Worm (Caenorhabditis elegans): ENCODE measurements around the gene bud-13.

ce11 chrIII:9001899-9002298 is 34.4 kb upstream of the bud-13 start, which contains the start of gene rpn-6.2:
- TF ChIP-seq B0310.2 (tag; optimal IDR thresholded peaks at IDR 0.05): no peak
- no peak for TF ChIP-seq scrt-1 (GFP tag; IDR thresholded peaks at IDR 0.05)
- TF ChIP-seq hnd-1 (tag; optimal IDR thresholded peaks at IDR 0.05): no peak
- TF ChIP-seq ama-1 (optimal IDR thresholded peaks at IDR 0.05): no peak
- TF ChIP-seq aly-1 (tag; optimal IDR thresholded peaks at IDR 0.05): no peak
- TF ChIP-seq ets-7 (tag; optimal IDR thresholded peaks at IDR 0.05): no peak
